Worm (Caenorhabditis elegans) whole organism, late embryonic: ENCODE data around the gene K10B4.1.
A peak's percentile ranks its signal among the peaks of the same experiment; 100 is the strongest.

Experiments
- C08G9.2 ChIP-seq: sonication (generic microtip); optimal IDR thresholded peaks from 2 replicates; lab custom pipeline; 2016; ENCODE audit warnings: mild to moderate bottlenecking, missing genetic modification characterization, moderate library complexity, missing compliant biosample characterization
- C38D4.7 ChIP-seq: fragments of 200-800 bp; sonication (Bioruptor generic); optimal IDR thresholded peaks from 2 replicates; lab custom pipeline; 2018; ENCODE audit warnings: mild to moderate bottlenecking, missing genetic modification characterization, moderate library complexity, missing compliant biosample characterization
- K02D7.2 ChIP-seq: sonication (generic microtip); optimal IDR thresholded peaks from 2 replicates; lab custom pipeline; 2017; ENCODE audit warnings: mild to moderate bottlenecking, missing genetic modification characterization, missing compliant biosample characterization
- K09A11.1 ChIP-seq: sonication (generic microtip); optimal IDR thresholded peaks from 2 replicates; lab custom pipeline; 2017; ENCODE audit warnings: antibody characterized with exemption, mild to moderate bottlenecking, missing genetic modification characterization, missing compliant biosample characterization; ENCODE audit not compliant: insufficient read depth
- Y22D7AL.16 ChIP-seq: sonication (generic microtip); optimal IDR thresholded peaks from 2 replicates; lab custom pipeline; 2016; ENCODE audit warnings: missing genetic modification characterization, missing compliant biosample characterization
- ama-1 ChIP-seq: fragments of 150-350 bp; optimal IDR thresholded peaks from 2 replicates; lab custom pipeline; 2014
- ceh-22 ChIP-seq: sonication (generic microtip); optimal IDR thresholded peaks from 2 replicates; lab custom pipeline; 2017; ENCODE audit warnings: missing biosample characterization, missing genetic modification characterization
- ceh-30 ChIP-seq: fragments of 150-350 bp; optimal IDR thresholded peaks from 2 replicates; lab custom pipeline; 2014; ENCODE audit warnings: missing biosample characterization, missing genetic modification characterization
- ceh-31 ChIP-seq: sonication (generic microtip); optimal IDR thresholded peaks from 2 replicates; lab custom pipeline; 2016; ENCODE audit warnings: missing genetic modification characterization, missing compliant biosample characterization
- che-1 ChIP-seq: sonication (generic microtip); optimal IDR thresholded peaks from 2 replicates; lab custom pipeline; 2016; ENCODE audit warnings: mild to moderate bottlenecking, missing genetic modification characterization, missing compliant biosample characterization
- dmd-4 ChIP-seq: sonication (generic microtip); optimal IDR thresholded peaks from 2 replicates; lab custom pipeline; 2016; ENCODE audit warnings: borderline replicate concordance, missing genetic modification characterization, missing compliant biosample characterization
- elt-2 ChIP-seq: sonication (generic microtip); optimal IDR thresholded peaks from 2 replicates; lab custom pipeline; 2016; ENCODE audit warnings: missing genetic modification reagents, missing genetic modification characterization, missing compliant biosample characterization
- eyg-1 ChIP-seq: sonication (generic microtip); optimal IDR thresholded peaks from 2 replicates; lab custom pipeline; 2016; ENCODE audit warnings: missing genotype, missing genetic modification characterization, missing compliant biosample characterization
- fax-1 ChIP-seq: sonication (generic microtip); optimal IDR thresholded peaks from 2 replicates; lab custom pipeline; 2016; ENCODE audit warnings: missing genotype, missing genetic modification characterization, missing compliant biosample characterization
- gmeb-2 ChIP-seq: sonication (generic microtip); optimal IDR thresholded peaks from 2 replicates; lab custom pipeline; 2016; ENCODE audit warnings: missing genetic modification characterization, inconsistent platforms, missing compliant biosample characterization
- hlh-13 ChIP-seq: fragments of 200-800 bp; sonication (Bioruptor generic); optimal IDR thresholded peaks from 2 replicates; lab custom pipeline; 2018; ENCODE audit warnings: mild to moderate bottlenecking, missing genetic modification characterization, missing compliant biosample characterization
- hlh-15 ChIP-seq: sonication (generic microtip); optimal IDR thresholded peaks from 2 replicates; lab custom pipeline; 2016; ENCODE audit warnings: missing genetic modification characterization, missing compliant biosample characterization
- hlh-30 ChIP-seq: sonication (generic microtip); optimal IDR thresholded peaks from 2 replicates; lab custom pipeline; 2017; ENCODE audit warnings: antibody characterized with exemption, missing genetic modification characterization, missing compliant biosample characterization; ENCODE audit not compliant: insufficient read depth
- hlh-6 ChIP-seq: sonication (generic microtip); optimal IDR thresholded peaks from 2 replicates; lab custom pipeline; 2016; ENCODE audit warnings: missing genotype, missing genetic modification characterization, missing compliant biosample characterization
- hlh-8 ChIP-seq: sonication (generic microtip); optimal IDR thresholded peaks from 2 replicates; lab custom pipeline; 2016; ENCODE audit warnings: missing genotype, missing genetic modification characterization, missing compliant biosample characterization
- lim-6 ChIP-seq: sonication (generic microtip); optimal IDR thresholded peaks from 2 replicates; lab custom pipeline; 2016; ENCODE audit warnings: missing genetic modification characterization, missing compliant biosample characterization
- lin-11 ChIP-seq: fragments of 200-800 bp; sonication (Bioruptor generic); optimal IDR thresholded peaks from 2 replicates; lab custom pipeline; 2018; ENCODE audit warnings: mild to moderate bottlenecking, missing genetic modification characterization, missing compliant biosample characterization
- madf-2 ChIP-seq: sonication (generic microtip); optimal IDR thresholded peaks from 2 replicates; lab custom pipeline; 2017; ENCODE audit warnings: missing genetic modification characterization, missing compliant biosample characterization
- mec-3 ChIP-seq: sonication (generic microtip); optimal IDR thresholded peaks from 2 replicates; lab custom pipeline; 2016; ENCODE audit warnings: borderline replicate concordance, missing genetic modification characterization, missing compliant biosample characterization
- nfya-1 ChIP-seq: sonication (generic microtip); optimal IDR thresholded peaks from 2 replicates; lab custom pipeline; 2017; ENCODE audit warnings: missing genetic modification characterization, mild to moderate bottlenecking, missing compliant biosample characterization, antibody characterized with exemption, moderate library complexity
- nhr-232 ChIP-seq: sonication (generic microtip); optimal IDR thresholded peaks from 2 replicates; lab custom pipeline; 2016; ENCODE audit warnings: missing genetic modification characterization, missing compliant biosample characterization
- npax-4 ChIP-seq: sonication (generic microtip); optimal IDR thresholded peaks from 2 replicates; lab custom pipeline; 2016; ENCODE audit warnings: missing genetic modification characterization, missing compliant biosample characterization
- pag-3 ChIP-seq: sonication (generic microtip); optimal IDR thresholded peaks from 2 replicates; lab custom pipeline; 2016; ENCODE audit warnings: missing compliant biosample characterization, missing genetic modification characterization, borderline replicate concordance
- pax-1 ChIP-seq: fragments of 150-350 bp; optimal IDR thresholded peaks from 2 replicates; lab custom pipeline; 2014; ENCODE audit warnings: missing biosample characterization, missing genetic modification characterization
- pros-1 ChIP-seq: fragments of 150-350 bp; optimal IDR thresholded peaks from 2 replicates; lab custom pipeline; 2014; ENCODE audit warnings: missing biosample characterization, missing genetic modification reagents, missing genetic modification characterization
- rnt-1 ChIP-seq: sonication (generic microtip); optimal IDR thresholded peaks from 2 replicates; lab custom pipeline; 2016; ENCODE audit warnings: missing genetic modification characterization, missing compliant biosample characterization
- sox-2 ChIP-seq: fragments of 200-800 bp; sonication (Bioruptor generic); IDR thresholded peaks from 2 replicates; pipeline ENCODE4 v1.3.6; 2022; ENCODE audit warnings: missing genetic modification reagents, missing genetic modification characterization, missing compliant biosample characterization
- tbx-2 ChIP-seq: sonication (generic microtip); optimal IDR thresholded peaks from 2 replicates; lab custom pipeline; 2016; ENCODE audit warnings: missing genetic modification characterization, missing compliant biosample characterization
- unc-42 ChIP-seq: sonication (generic microtip); optimal IDR thresholded peaks from 2 replicates; lab custom pipeline; 2016; ENCODE audit warnings: missing genotype, missing genetic modification characterization, missing compliant biosample characterization
- unc-55 ChIP-seq: sonication (generic microtip); optimal IDR thresholded peaks from 2 replicates; lab custom pipeline; 2017; ENCODE audit warnings: missing biosample characterization, missing genetic modification reagents, missing genetic modification characterization
- zip-5 ChIP-seq: sonication (generic microtip); optimal IDR thresholded peaks from 2 replicates; lab custom pipeline; 2016; ENCODE audit warnings: missing genetic modification characterization, missing compliant biosample characterization

Gene K10B4.1

DNA sequence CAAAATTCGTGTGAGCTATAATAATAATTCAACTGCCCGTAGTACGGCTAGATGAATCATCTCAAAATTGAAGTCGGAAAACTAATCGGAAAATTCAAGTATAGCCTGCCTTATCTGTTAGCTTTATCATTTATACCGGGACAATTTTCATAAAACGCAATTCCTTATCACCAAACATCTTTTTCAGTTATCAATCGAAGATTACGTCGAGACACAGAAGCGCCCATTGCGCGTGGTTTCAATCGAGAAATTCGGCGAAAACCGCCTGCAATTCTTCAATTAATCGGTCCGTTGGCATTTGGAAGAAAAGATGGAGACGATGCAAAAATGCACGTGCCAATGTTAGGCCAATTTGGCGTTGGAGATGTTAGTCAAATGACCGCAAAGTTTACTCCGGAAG lies 23.0 kb upstream of the K10B4.1 start:
- no peak for TF ChIP-seq mec-3 (tag; lab: Kevin White, UChicago)
- peak; percentile 18 for TF ChIP-seq elt-2
- TF ChIP-seq Y22D7AL.16 (tag; lab: Kevin White, UChicago), result no peak
- no peak for TF ChIP-seq pax-1
- no peak for TF ChIP-seq rnt-1 (tag; lab: Kevin White, UChicago)

DNA sequence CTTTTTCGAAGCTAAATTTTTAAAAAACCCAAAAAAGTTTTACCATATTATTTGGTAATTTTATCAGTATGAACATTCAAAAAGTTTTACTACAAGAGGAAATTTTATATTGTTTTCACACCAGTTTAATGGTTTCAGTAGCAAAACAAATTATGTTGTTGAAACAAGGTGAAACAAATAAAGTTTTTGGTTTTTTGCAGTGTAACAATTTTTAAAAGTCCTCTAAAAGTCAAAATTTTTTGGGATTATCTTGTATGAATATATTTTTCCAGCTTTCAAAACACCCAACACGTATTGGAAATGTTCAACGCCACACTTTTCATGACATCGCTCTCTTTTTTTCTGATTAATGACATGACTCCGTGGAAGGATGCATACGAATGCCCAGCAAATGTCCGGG lies 18.4 kb upstream of the K10B4.1 start, which contains the start of gene srt-54:
TSS of gene srt-54 (plus strand) at position 301 of the 400 bp plus-strand sequence.
- TF ChIP-seq C38D4.7 (GFP tag; lab: Kevin White, UChicago), result no peak
- TF ChIP-seq hlh-30 (tag; lab: Kevin White, UChicago), result no peak
- TF ChIP-seq ceh-22 (tag; lab: Kevin White, UChicago), result no peak
- no peak for TF ChIP-seq elt-2
- TF ChIP-seq fax-1 (tag; lab: Kevin White, UChicago), result no peak
- no peak for TF ChIP-seq nhr-232 (tag; lab: Kevin White, UChicago)
- TF ChIP-seq K02D7.2 (tag; lab: Kevin White, UChicago), result no peak
- no peak for TF ChIP-seq C08G9.2 (tag; lab: Kevin White, UChicago)

DNA sequence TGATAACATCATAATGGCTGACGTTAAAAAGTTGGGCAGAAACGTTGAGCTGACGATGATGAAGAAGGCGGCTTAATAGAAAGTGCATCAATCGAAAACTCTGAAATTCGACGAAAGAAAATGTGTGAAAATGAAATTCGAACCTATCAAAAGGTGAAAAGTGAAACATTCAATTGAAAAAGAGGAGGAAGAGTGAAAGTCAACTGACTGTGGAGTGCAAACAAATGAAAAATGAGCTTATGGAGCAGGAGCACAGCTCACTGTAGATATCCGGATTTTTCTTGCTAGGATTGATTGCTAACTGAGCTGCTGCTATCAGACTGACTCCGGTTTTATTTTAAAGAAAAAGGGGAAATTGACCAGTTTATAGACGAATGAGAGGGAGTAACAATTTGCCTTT lies 14.1 kb upstream of the K10B4.1 start, which contains the start of gene K10B4.3:
TSS of gene K10B4.3 (minus strand) at position 101 of the 400 bp plus-strand sequence.
- TF ChIP-seq C08G9.2 (tag; lab: Kevin White, UChicago) (no peak), elt-2 (no peak), mec-3 (tag; lab: Kevin White, UChicago) (no peak), madf-2 (tag; lab: Kevin White, UChicago) (no peak), zip-5 (no peak), dmd-4 (no peak), npax-4 (tag; lab: Kevin White, UChicago) (no peak), ceh-31 (tag; lab: Kevin White, UChicago) (no peak), unc-55 (GFP tag; lab: Kevin White, UChicago) (no peak), ama-1 (no peak), fax-1 (tag; lab: Kevin White, UChicago) (no peak)

DNA sequence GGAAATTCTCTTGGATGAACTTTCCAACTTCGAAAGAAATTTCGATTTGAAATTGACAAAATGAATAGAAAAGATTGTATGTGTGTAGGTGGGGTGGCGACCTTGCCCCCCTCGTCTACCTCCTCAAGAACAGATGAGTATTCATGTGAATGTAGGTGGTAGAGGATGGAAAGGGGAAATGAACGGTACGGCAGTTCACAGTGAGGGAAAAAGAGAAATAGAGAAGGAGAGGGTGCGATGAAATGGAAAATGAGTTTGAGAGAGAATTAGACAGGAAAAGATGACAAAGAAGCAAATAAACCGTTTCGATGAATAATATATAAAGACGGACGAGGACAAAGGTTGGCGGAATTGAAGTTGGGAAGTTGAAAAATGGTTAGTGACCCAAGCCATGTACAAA lies 13.3 kb upstream of the K10B4.1 start:
- TF ChIP-seq nfya-1 (tag; lab: Kevin White, UChicago) (peak; percentile 31), ceh-31 (tag; lab: Kevin White, UChicago) (peak; percentile 40), hlh-13 (GFP tag; lab: Kevin White, UChicago) (no peak), sox-2 (GFP tag; lab: Robert Waterston, UW) (no peak), lin-11 (no peak), K09A11.1 (tag; lab: Kevin White, UChicago) (no peak)

DNA sequence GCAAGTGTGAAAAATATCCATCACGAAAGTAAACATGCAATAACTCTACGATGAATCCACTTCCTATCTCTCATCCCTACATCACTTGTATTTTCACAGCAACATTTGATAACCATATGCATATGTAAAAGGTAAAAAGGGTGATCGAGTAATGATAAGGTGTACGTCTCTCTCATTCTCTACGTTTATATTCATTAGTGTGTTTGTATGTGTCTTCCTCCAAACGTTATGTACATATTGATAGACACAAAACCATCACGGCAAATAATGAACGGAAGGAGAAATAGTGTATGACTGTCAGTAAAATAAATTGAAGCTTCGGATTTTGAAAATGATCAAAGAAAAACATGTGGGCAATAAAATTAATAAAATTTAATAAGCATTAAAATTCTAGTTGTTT lies 12.8 kb upstream of the K10B4.1 start:
- TF ChIP-seq tbx-2 (tag; lab: Kevin White, UChicago) (peak; percentile 24), unc-42 (no peak), C08G9.2 (tag; lab: Kevin White, UChicago) (no peak), elt-2 (peak; percentile 40)

DNA sequence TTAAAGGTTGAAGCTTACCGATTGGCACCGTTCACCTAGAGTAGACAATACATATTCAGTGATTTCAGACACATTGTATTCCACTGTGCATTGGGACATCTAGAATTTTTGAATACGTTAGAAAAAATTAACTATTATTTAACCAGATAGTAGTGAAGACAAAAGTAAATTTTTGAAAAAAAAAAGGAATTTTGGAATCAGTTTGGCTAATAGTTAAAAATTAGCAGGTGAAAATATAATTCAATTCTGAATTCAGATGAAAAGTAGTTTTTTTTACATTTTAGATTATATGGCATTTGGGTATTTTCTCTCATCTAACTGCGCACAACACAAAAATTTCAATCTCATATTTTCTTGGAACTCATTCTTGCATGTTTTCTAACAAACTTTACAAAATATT lies 10.4 kb upstream of the K10B4.1 start, which contains the start of gene nmur-2:
TSS of gene nmur-2 (minus strand) at position 101 of the 400 bp plus-strand sequence.
- TF ChIP-seq npax-4 (tag; lab: Kevin White, UChicago) (no peak), hlh-15 (no peak), pros-1 (tag; lab: Kevin White, UChicago) (no peak), hlh-8 (tag; lab: Kevin White, UChicago) (no peak), eyg-1 (tag; lab: Kevin White, UChicago) (no peak), rnt-1 (tag; lab: Kevin White, UChicago) (no peak), lim-6 (no peak), pag-3 (tag; lab: Kevin White, UChicago) (no peak), gmeb-2 (tag; lab: Kevin White, UChicago) (no peak), che-1 (no peak), hlh-6 (tag; lab: Kevin White, UChicago) (no peak), ceh-30 (tag; lab: Kevin White, UChicago) (no peak)
